In genomic region chrIII:7359037-7359548, ce11 we compare ENCODE assay signal across 3 worm cellular contexts.
TF ChIP-seq lines count a peak whose summit lies in the region.

Gene eco-1, minus strand, starts transcription at chrIII:7359095.
Gene hmgr-1, plus strand, starts transcription at chrIII:7359498.

TF ChIP-seq in whole organism, L1 larva, 84 proteins besides CTCF, POLR2A, EP300 and RAD21 (continued from another document):
- peak; percentile 28 for TF ChIP-seq dsc-1 (tag; optimal IDR thresholded peaks at IDR 0.05; lab: Kevin White, UChicago)
- TF ChIP-seq xbp-1 (tag; optimal IDR thresholded peaks at IDR 0.05; lab: Kevin White, UChicago), result peak; percentile 39
- TF ChIP-seq nhr-47 (tag; optimal IDR thresholded peaks at IDR 0.05; lab: Kevin White, UChicago), result peak; percentile 50
- peak; percentile 68 for TF ChIP-seq rnt-1 (tag; optimal IDR thresholded peaks at IDR 0.05; lab: Kevin White, UChicago)
- peak; percentile 38 for TF ChIP-seq lir-3 (tag; optimal IDR thresholded peaks at IDR 0.05; lab: Kevin White, UChicago; ENCODE audit: poor library complexity)
- peak; percentile 42 for TF ChIP-seq F16B12.6 (tag; optimal IDR thresholded peaks at IDR 0.05; lab: Kevin White, UChicago)
- TF ChIP-seq lsy-2 (tag; optimal IDR thresholded peaks at IDR 0.05; lab: Kevin White, UChicago), result peak; percentile 55 to 62
- peak; percentile 65 to 83 (median 76) for TF ChIP-seq dpl-1 (GFP tag; optimal IDR thresholded peaks at IDR 0.05; lab: Kevin White, UChicago)
- peak; percentile 30 for TF ChIP-seq snu-23 (GFP tag; optimal IDR thresholded peaks at IDR 0.05; lab: Kevin White, UChicago)
- no peak for TF ChIP-seq efl-3 (GFP tag; optimal IDR thresholded peaks at IDR 0.05; lab: Kevin White, UChicago)
- peak; percentile 27 for TF ChIP-seq nhr-19 (GFP tag; conservative IDR thresholded peaks at IDR 0.05; lab: Robert Waterston, UW)
- peak; percentile 50 for TF ChIP-seq skn-1 (tag; optimal IDR thresholded peaks at IDR 0.05; lab: Kevin White, UChicago)
- TF ChIP-seq aha-1 (tag; optimal IDR thresholded peaks at IDR 0.05; lab: Kevin White, UChicago), result no peak
- TF ChIP-seq swsn-7 (tag; optimal IDR thresholded peaks at IDR 0.05; lab: Kevin White, UChicago), result peak; percentile 53
- TF ChIP-seq zip-4 (GFP tag; optimal IDR thresholded peaks at IDR 0.05; lab: Kevin White, UChicago), result peak; percentile 0
- peak; percentile 17 to 79 for TF ChIP-seq efl-1 (optimal IDR thresholded peaks at IDR 0.05; lab: Kevin White, UChicago)
- peak; percentile 83 to 98 for TF ChIP-seq efl-1 (GFP tag; optimal IDR thresholded peaks at IDR 0.05 in 1 of 2; lab: Kevin White, UChicago)
- peak; percentile 59 for TF ChIP-seq nhr-71 (tag; optimal IDR thresholded peaks at IDR 0.05; lab: Kevin White, UChicago)
- no peak for TF ChIP-seq ceh-88 (GFP tag; IDR thresholded peaks at IDR 0.05; lab: Robert Waterston, UW)
- TF ChIP-seq nhr-90 (tag; optimal IDR thresholded peaks at IDR 0.05; lab: Kevin White, UChicago; ENCODE audit: poor library complexity), result peak; percentile 41
- TF ChIP-seq lin-15B (tag; optimal IDR thresholded peaks at IDR 0.05; lab: Kevin White, UChicago), result peak; percentile 16
- no peak for TF ChIP-seq blmp-1 (tag; optimal IDR thresholded peaks at IDR 0.05; lab: Kevin White, UChicago)
- no peak for TF ChIP-seq ceh-63 (GFP tag; optimal IDR thresholded peaks at IDR 0.05; lab: Kevin White, UChicago)
- TF ChIP-seq egl-13 (tag; optimal IDR thresholded peaks at IDR 0.05; lab: Kevin White, UChicago), result no peak
- TF ChIP-seq hpl-2 (GFP tag; optimal IDR thresholded peaks at IDR 0.05; lab: Kevin White, UChicago), result no peak
- TF ChIP-seq fkh-4 (tag; optimal IDR thresholded peaks at IDR 0.05; lab: Kevin White, UChicago; ENCODE audit: borderline replicate concordance), result no peak

TF ChIP-seq in whole organism, L2 larva, 48 proteins besides CTCF, POLR2A, EP300 and RAD21 (continued from another document):
- no peak for TF ChIP-seq ztf-1 (GFP tag; conservative IDR thresholded peaks at IDR 0.05; lab: Robert Waterston, UW)
- no peak for TF ChIP-seq aly-2 (tag; optimal IDR thresholded peaks at IDR 0.05; lab: Kevin White, UChicago)
- TF ChIP-seq mdl-1 (tag; optimal IDR thresholded peaks at IDR 0.05; lab: Kevin White, UChicago), result no peak
- TF ChIP-seq lin-13 (GFP tag; optimal IDR thresholded peaks at IDR 0.05; lab: Kevin White, UChicago), result no peak
- TF ChIP-seq nhr-77 (tag; optimal IDR thresholded peaks at IDR 0.05; lab: Kevin White, UChicago), result no peak
- TF ChIP-seq lin-11 (tag; optimal IDR thresholded peaks at IDR 0.05; lab: Kevin White, UChicago), result no peak
- peak; percentile 60 for TF ChIP-seq unc-55 (GFP tag; optimal IDR thresholded peaks at IDR 0.05; lab: Kevin White, UChicago)
- TF ChIP-seq elt-3 (tag; optimal IDR thresholded peaks at IDR 0.05; lab: Kevin White, UChicago), result no peak
- TF ChIP-seq elt-1 (tag; optimal IDR thresholded peaks at IDR 0.05; lab: Kevin White, UChicago), result no peak

TF ChIP-seq in whole organism, L3 larva, 47 proteins besides CTCF, POLR2A, EP300 and RAD21 (continued from another document):
- TF ChIP-seq mdl-1 (tag; optimal IDR thresholded peaks at IDR 0.05; lab: Kevin White, UChicago), result no peak
- TF ChIP-seq nhr-23 (tag; optimal IDR thresholded peaks at IDR 0.05; lab: Kevin White, UChicago), result peak; percentile 13
- TF ChIP-seq snpc-4 (tag; optimal IDR thresholded peaks at IDR 0.05; lab: Kevin White, UChicago), result peak; percentile 4
- no peak for TF ChIP-seq nhr-237 (tag; optimal IDR thresholded peaks at IDR 0.05; lab: Kevin White, UChicago)
- no peak for TF ChIP-seq nhr-67 (tag; optimal IDR thresholded peaks at IDR 0.05; lab: Kevin White, UChicago)
- TF ChIP-seq lin-39 (tag; optimal IDR thresholded peaks at IDR 0.05; lab: Kevin White, UChicago), result peak; percentile 41
- TF ChIP-seq unc-39 (tag; optimal IDR thresholded peaks at IDR 0.05; lab: Kevin White, UChicago), result no peak
- TF ChIP-seq nhr-76 (tag; optimal IDR thresholded peaks at IDR 0.05; lab: Kevin White, UChicago), result no peak
- TF ChIP-seq hmg-11 (tag; optimal IDR thresholded peaks at IDR 0.05; lab: Kevin White, UChicago), result peak; percentile 52
- TF ChIP-seq nhr-11 (tag; optimal IDR thresholded peaks at IDR 0.05; lab: Kevin White, UChicago), result no peak
- no peak for TF ChIP-seq nhr-12 (tag; optimal IDR thresholded peaks at IDR 0.05; lab: Kevin White, UChicago)
